Fruit fly (Drosophila melanogaster): ENCODE results near the gene CG43702.

- TF ChIP-seq usp (GFP tag; optimal IDR thresholded peaks at IDR 0.05) (no peak), psq (optimal IDR thresholded peaks at IDR 0.05) (no peak), CG8478 (optimal IDR thresholded peaks at IDR 0.05) (no peak)
Observed at dm6 chr3L:21259257-21259656, 39.2 kb upstream of the CG43702 start.
